Worm (Caenorhabditis elegans): ENCODE measurements around the gene F58G1.3.

F58G1.3 gene

DNA sequence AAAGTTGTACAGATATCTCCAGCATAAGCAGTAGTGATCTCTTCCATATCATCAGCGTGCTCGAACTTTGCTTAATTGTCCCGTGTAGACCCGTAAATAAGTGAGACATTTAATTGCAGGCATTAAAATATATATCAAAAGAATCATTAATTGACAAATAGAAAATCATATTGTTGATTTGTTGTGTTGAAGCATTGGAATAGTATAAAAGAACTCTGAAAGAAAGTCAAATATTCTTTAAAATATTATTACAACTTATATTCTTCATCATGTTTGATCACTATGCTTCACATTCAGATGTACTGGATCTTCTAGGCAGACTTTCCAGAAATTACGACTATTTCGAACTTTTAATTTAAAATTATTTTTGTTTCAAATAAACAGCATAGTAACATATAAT, 2.6 kb downstream of the F58G1.3 start, which contains the start of gene F58G1.8 (continued):
- TF ChIP-seq ceh-24 (tag; optimal IDR thresholded peaks at IDR 0.05) (no peak), fkh-6 (tag; optimal IDR thresholded peaks at IDR 0.05) (no peak)

DNA sequence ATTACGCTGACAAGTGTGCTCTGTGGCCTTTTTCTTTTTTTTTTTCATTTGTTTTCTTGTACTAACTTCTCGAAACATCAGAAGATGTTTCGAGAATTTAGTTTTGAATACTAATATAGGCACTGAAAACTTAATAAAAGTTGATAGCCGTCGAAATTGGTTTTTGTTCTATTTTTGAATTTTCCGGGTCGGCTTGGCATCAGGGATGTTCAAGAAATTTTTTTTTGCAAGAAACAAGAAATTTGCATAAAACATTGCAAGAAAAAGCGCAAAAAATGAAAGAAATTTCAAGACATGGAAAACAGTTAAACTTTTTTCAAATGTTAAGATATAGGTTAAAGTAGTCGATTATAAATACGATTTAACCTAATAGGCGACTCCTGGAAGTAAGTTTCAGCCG, 4.9 kb downstream of the F58G1.3 start:
- no peak for TF ChIP-seq hlh-13 (GFP tag; optimal IDR thresholded peaks at IDR 0.05)
- TF ChIP-seq elt-2 (tag; optimal IDR thresholded peaks at IDR 0.05): no peak
- TF ChIP-seq C38D4.7 (GFP tag; optimal IDR thresholded peaks at IDR 0.05): no peak
- TF ChIP-seq ceh-48 (tag; optimal IDR thresholded peaks at IDR 0.05): no peak

DNA sequence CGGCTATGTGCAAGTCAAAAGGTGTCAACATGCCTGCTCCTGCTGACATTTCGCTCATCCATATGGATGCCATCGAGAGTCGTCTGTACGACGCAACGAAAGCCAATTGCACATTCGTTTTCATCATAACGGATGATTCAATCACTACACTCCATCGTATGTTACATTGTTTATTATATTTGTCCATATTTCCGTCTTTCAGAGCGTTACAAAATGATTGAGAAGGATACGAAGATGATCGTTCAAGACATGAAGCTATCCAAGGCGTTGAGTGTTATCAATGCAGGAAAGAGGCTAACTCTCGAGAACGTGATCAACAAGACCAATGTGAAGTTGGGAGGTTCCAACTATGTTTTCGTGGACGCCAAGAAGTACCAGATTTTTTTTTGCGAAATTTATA, 6.7 kb downstream of the F58G1.3 start:
- TF ChIP-seq ceh-45 (GFP tag; IDR thresholded peaks at IDR 0.05): no peak
- TF ChIP-seq hlh-30 (tag; optimal IDR thresholded peaks at IDR 0.05; ENCODE audit: insufficient read depth): no peak
- no peak for TF ChIP-seq K02D7.2 (tag; optimal IDR thresholded peaks at IDR 0.05)
- no peak for TF ChIP-seq ceh-31 (tag; optimal IDR thresholded peaks at IDR 0.05)
- no peak for TF ChIP-seq fkh-6 (tag; optimal IDR thresholded peaks at IDR 0.05)
- TF ChIP-seq sdc-2 (tag; optimal IDR thresholded peaks at IDR 0.05): no peak
- TF ChIP-seq ztf-16 (tag; optimal IDR thresholded peaks at IDR 0.05): no peak
- TF ChIP-seq che-1 (tag; optimal IDR thresholded peaks at IDR 0.05): no peak
- no peak for TF ChIP-seq dve-1 (tag; optimal IDR thresholded peaks at IDR 0.05)
- TF ChIP-seq ceh-18 (tag; optimal IDR thresholded peaks at IDR 0.05): no peak
- no peak for TF ChIP-seq rnt-1 (tag; optimal IDR thresholded peaks at IDR 0.05)
- TF ChIP-seq syd-9 (tag; optimal IDR thresholded peaks at IDR 0.05): no peak
- no peak for TF ChIP-seq fax-1 (tag; optimal IDR thresholded peaks at IDR 0.05)
- no peak for TF ChIP-seq C08G9.2 (tag; optimal IDR thresholded peaks at IDR 0.05)
- no peak for TF ChIP-seq fkh-10 (GFP tag; optimal IDR thresholded peaks at IDR 0.05)
- TF ChIP-seq pha-2 (tag; optimal IDR thresholded peaks at IDR 0.05): no peak
- no peak for TF ChIP-seq npax-4 (tag; optimal IDR thresholded peaks at IDR 0.05)
- no peak for TF ChIP-seq eyg-1 (tag; optimal IDR thresholded peaks at IDR 0.05)

DNA sequence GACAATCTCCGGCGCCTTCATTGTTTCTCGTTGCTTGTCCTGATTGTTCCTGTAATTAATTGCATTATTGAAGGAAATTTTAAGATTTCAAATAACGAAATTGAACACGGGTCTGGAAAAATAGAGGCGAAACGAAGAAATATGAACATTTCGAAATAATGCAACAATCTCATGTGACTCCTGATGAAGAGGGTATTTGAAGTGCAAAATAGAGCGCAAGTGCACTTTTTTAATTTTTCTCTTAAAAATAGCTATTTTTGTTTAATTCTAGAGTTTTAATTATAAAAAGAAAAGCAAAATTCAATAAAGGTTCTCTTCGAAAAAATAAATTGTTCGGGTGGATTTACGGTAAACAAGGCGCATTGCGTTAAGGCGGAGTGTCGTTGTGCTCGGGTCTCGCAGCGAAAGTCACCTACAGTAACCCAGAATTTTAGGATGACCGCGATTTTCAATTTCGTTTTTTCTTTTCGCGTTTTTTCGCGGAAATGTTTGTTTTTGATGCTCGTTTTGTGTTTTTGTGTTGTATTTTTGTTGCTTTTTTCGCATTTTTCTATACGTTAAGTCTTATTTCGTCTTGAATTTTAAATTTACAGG, 9.1 kb downstream of the F58G1.3 start, which contains the start of the genes F58G1.2 and wago-4:
TSS of gene F58G1.2 (minus strand) at position 51 of the 594 bp plus-strand sequence.
TSS of gene wago-4 (plus strand) at position 592 of the 594 bp plus-strand sequence.
- TF ChIP-seq ceh-14 (tag; optimal IDR thresholded peaks at IDR 0.05) (no peak), tbx-7 (tag; optimal IDR thresholded peaks at IDR 0.05) (no peak), pat-9 (tag; optimal IDR thresholded peaks at IDR 0.05) (no peak), mec-3 (tag; optimal IDR thresholded peaks at IDR 0.05; ENCODE audit: borderline replicate concordance) (no peak), hlh-13 (GFP tag; optimal IDR thresholded peaks at IDR 0.05) (no peak), unc-86 (tag; optimal IDR thresholded peaks at IDR 0.05) (no peak), pha-4 (tag; optimal IDR thresholded peaks at IDR 0.05) (no peak), ceh-34 (tag; optimal IDR thresholded peaks at IDR 0.05) (no peak), dmd-4 (tag; optimal IDR thresholded peaks at IDR 0.05; ENCODE audit: borderline replicate concordance) (no peak), Y22D7AL.16 (tag; optimal IDR thresholded peaks at IDR 0.05) (no peak), ceh-48 (tag; optimal IDR thresholded peaks at IDR 0.05) (no peak), C08G9.2 (tag; optimal IDR thresholded peaks at IDR 0.05) (no peak), ceh-30 (tag; optimal IDR thresholded peaks at IDR 0.05) (no peak), syd-9 (tag; optimal IDR thresholded peaks at IDR 0.05) (no peak), sox-4 (tag; optimal IDR thresholded peaks at IDR 0.05) (no peak), ceh-24 (tag; optimal IDR thresholded peaks at IDR 0.05) (no peak), lin-11 (tag; optimal IDR thresholded peaks at IDR 0.05) (no peak)

Measured in whole organism, late embryonic.